Worm (Caenorhabditis elegans): Measurements from ENCODE around the gene arl-1.

- TF ChIP-seq egl-27 (tag; optimal IDR thresholded peaks at IDR 0.05) (peak; percentile 18), nhr-77 (tag; optimal IDR thresholded peaks at IDR 0.05) (no peak), lin-13 (GFP tag; optimal IDR thresholded peaks at IDR 0.05) (peak; percentile 40), blmp-1 (tag; optimal IDR thresholded peaks at IDR 0.05; ENCODE audit: insufficient read depth) (no peak), ceh-16 (tag; optimal IDR thresholded peaks at IDR 0.05) (no peak), elt-3 (tag; optimal IDR thresholded peaks at IDR 0.05) (no peak), elt-1 (tag; optimal IDR thresholded peaks at IDR 0.05) (no peak)
Observed at ce11 chrII:8546975-8547374, 34.8 kb upstream of the arl-1 start.

Data from whole organism, L2 larva.